Worm (Caenorhabditis elegans) whole organism, young adult: Measurements from ENCODE around the gene catp-6.

Experiments used
- B0019.2 ChIP-seq: fragments of 200-800 bp; sonication (Bioruptor generic); conservative IDR thresholded peaks from 2 replicates; pipeline ENCODE4 v1.3.6; 2022; ENCODE audit warnings: missing genetic modification reagents, missing genetic modification characterization, missing compliant biosample characterization
- B0035.1 ChIP-seq: sonication (generic microtip); optimal IDR thresholded peaks from 2 replicates; lab custom pipeline; 2016; ENCODE audit warnings: missing genetic modification characterization, mild to moderate bottlenecking, missing compliant biosample characterization, missing genotype, missing genetic modification reagents
- F10E7.11 ChIP-seq: sonication (generic microtip); optimal IDR thresholded peaks from 2 replicates; lab custom pipeline; 2017; ENCODE audit warnings: mild to moderate bottlenecking, missing genetic modification characterization, moderate library complexity, missing compliant biosample characterization
- Y53G8AR.9 ChIP-seq: fragments of 200-800 bp; sonication (Bioruptor generic); conservative IDR thresholded peaks from 2 replicates; pipeline ENCODE4 v1.3.6; 2022; ENCODE audit warnings: missing genetic modification reagents, missing genetic modification characterization, missing compliant biosample characterization
- cebp-1 ChIP-seq, 2 experiments: fragments of 200-800 bp in 1 of 2; sonication (Bioruptor generic) in 1 of 2; sonication (generic microtip) in 1 of 2; IDR thresholded peaks in 1 of 2; optimal IDR thresholded peaks in 1 of 2; 2 replicates each; pipeline versions ENCODE4 v1.3.6 to Lab custom; 2017 to 2022; ENCODE audit warnings: missing compliant biosample characterization in 2 of 2, missing genetic modification characterization in 2 of 2, mild to moderate bottlenecking in 1 of 2, missing genetic modification reagents in 1 of 2, moderate library complexity in 1 of 2
- ceh-27 ChIP-seq: fragments of 200-800 bp; sonication (Bioruptor generic); optimal IDR thresholded peaks from 2 replicates; lab custom pipeline; 2018; ENCODE audit warnings: mild to moderate bottlenecking, missing genetic modification characterization, moderate library complexity, missing compliant biosample characterization
- dpl-1 ChIP-seq: fragments of 150-350 bp; optimal IDR thresholded peaks from 2 replicates; lab custom pipeline; 2014; ENCODE audit warnings: missing biosample characterization, missing genetic modification reagents, missing genetic modification characterization
- egrh-3 ChIP-seq: fragments of 200-800 bp; sonication (Bioruptor generic); IDR thresholded peaks from 2 replicates; pipeline ENCODE4 v1.3.6; 2022; ENCODE audit warnings: missing genetic modification reagents, missing genetic modification characterization, missing compliant biosample characterization
- hlh-26 ChIP-seq: fragments of 200-800 bp; sonication (Bioruptor generic); conservative IDR thresholded peaks from 2 replicates; pipeline ENCODE4 v1.3.6; 2022; ENCODE audit warnings: missing genetic modification reagents, missing genetic modification characterization, missing compliant biosample characterization
- pbrm-1 ChIP-seq: fragments of 200-800 bp; sonication (Bioruptor generic); IDR thresholded peaks from 2 replicates; pipeline ENCODE4 v1.3.6; 2022; ENCODE audit warnings: missing genetic modification reagents, missing genetic modification characterization, missing compliant biosample characterization
- pha-4 ChIP-seq: fragments of 150-350 bp; sonication (generic microtip); optimal IDR thresholded peaks from 2 replicates; lab custom pipeline; 2014; ENCODE audit warnings: missing biosample characterization, missing genetic modification reagents, missing genetic modification characterization

ce11 chrIV:9824480-9824879, at the start of gene catp-6:
- TF ChIP-seq B0035.1 (tag; lab: Kevin White, UChicago) (no peak), pbrm-1 (GFP tag; lab: Robert Waterston, UW) (no peak), dpl-1 (GFP tag; lab: Kevin White, UChicago) (no peak), pha-4 (tag; lab: Kevin White, UChicago) (no peak), ceh-27 (GFP tag; lab: Kevin White, UChicago) (no peak), hlh-26 (GFP tag; lab: Robert Waterston, UW) (no peak), Y53G8AR.9 (GFP tag; lab: Robert Waterston, UW) (no peak), F10E7.11 (no peak), B0019.2 (GFP tag; lab: Robert Waterston, UW) (no peak), egrh-3 (GFP tag; lab: Robert Waterston, UW) (no peak), cebp-1 (GFP tag; IDR thresholded peaks at IDR 0.05; lab: Robert Waterston, UW) (no peak), cebp-1 (tag; optimal IDR thresholded peaks at IDR 0.05; lab: Kevin White, UChicago) (no peak)
